Worm (Caenorhabditis elegans) whole organism, L4/young adult: ENCODE results near the gene wdr-5.3.

Source experiments
- dao-5 ChIP-seq: sonication (generic microtip); optimal IDR thresholded peaks from 2 replicates; lab custom pipeline; 2016; ENCODE audit warnings: missing genotype, missing genetic modification characterization, moderate library complexity, missing compliant biosample characterization
- him-1 ChIP-seq: sonication (generic microtip); optimal IDR thresholded peaks from 2 replicates; lab custom pipeline; 2016; ENCODE audit warnings: missing genotype, missing genetic modification reagents, missing genetic modification characterization, missing compliant biosample characterization

ce11 chrV:10741357-10741756 is 4.4 kb downstream of the wdr-5.3 start, which contains the start of gene ZC302.3:
- TF ChIP-seq him-1 (tag; lab: Kevin White, UChicago) (no peak), dao-5 (no peak)
